Fruit fly (Drosophila melanogaster) whole organism, embryonic: ENCODE data around the gene CG7378.

Experiments used
- ATbp ChIP-seq: fragments of 200-800 bp; sonication (Bioruptor generic); optimal IDR thresholded peaks from 2 replicates; lab custom pipeline; 2017; ENCODE audit warnings: missing biosample characterization, mild to moderate bottlenecking, missing genetic modification characterization, missing genetic modification reagents
- Atf3 ChIP-seq: fragments of 200-800 bp; sonication (Bioruptor generic); optimal IDR thresholded peaks from 3 replicates; lab custom pipeline; 2016; ENCODE audit warnings: missing biosample characterization, missing genetic modification characterization
- Awh ChIP-seq: fragments of 200-800 bp; sonication (Bioruptor generic); IDR thresholded peaks from 2 replicates; pipeline ENCODE4, ENCODE4 v1.3.6; 2022; ENCODE audit warnings: missing biosample characterization, missing genetic modification characterization
- Blimp-1 ChIP-seq: fragments of 200-800 bp; sonication (Bioruptor generic); optimal IDR thresholded peaks from 3 replicates; lab custom pipeline; 2018; ENCODE audit warnings: missing biosample characterization, missing genetic modification characterization, mild to moderate bottlenecking, moderate library complexity, missing genetic modification reagents
- C15 ChIP-seq: fragments of 200-800 bp; sonication (Bioruptor generic); IDR thresholded peaks from 3 replicates; pipeline ENCODE4 v1.3.6; 2022; ENCODE audit warnings: missing biosample characterization, missing genetic modification characterization
- CG11504 ChIP-seq: fragments of 200-800 bp; sonication (Bioruptor generic); optimal IDR thresholded peaks from 3 replicates; lab custom pipeline; 2019; ENCODE audit warnings: missing biosample characterization, mild to moderate bottlenecking, missing genetic modification characterization, moderate library complexity
- CG12744 ChIP-seq: fragments of 200-800 bp; sonication (Bioruptor generic); optimal IDR thresholded peaks from 2 replicates; lab custom pipeline; 2016; ENCODE audit warnings: missing biosample characterization, missing genetic modification characterization
- CG14710 ChIP-seq: fragments of 200-800 bp; sonication (Bioruptor generic); optimal IDR thresholded peaks from 3 replicates; lab custom pipeline; 2019; ENCODE audit warnings: missing biosample characterization, mild to moderate bottlenecking, missing genetic modification characterization, moderate library complexity
- CG15269 ChIP-seq: fragments of 200-800 bp; sonication (Bioruptor generic); optimal IDR thresholded peaks from 2 replicates; lab custom pipeline; 2018; ENCODE audit warnings: missing biosample characterization, mild to moderate bottlenecking, missing genetic modification characterization, moderate library complexity
- CG17802 ChIP-seq: fragments of 200-800 bp; sonication (Bioruptor generic); optimal IDR thresholded peaks from 2 replicates; lab custom pipeline; 2018; ENCODE audit warnings: missing biosample characterization, mild to moderate bottlenecking, missing genetic modification characterization, moderate library complexity
- CG18011 ChIP-seq: fragments of 200-800 bp; sonication (Bioruptor generic); optimal IDR thresholded peaks from 2 replicates; lab custom pipeline; 2017; ENCODE audit warnings: missing biosample characterization, missing genetic modification characterization, mild to moderate bottlenecking, moderate library complexity, missing genotype
- CG2875 ChIP-seq: fragments of 200-800 bp; sonication (Bioruptor generic); optimal IDR thresholded peaks from 2 replicates; lab custom pipeline; 2017; ENCODE audit warnings: missing biosample characterization, mild to moderate bottlenecking, missing genetic modification characterization, missing genetic modification reagents
- CG3995 ChIP-seq: fragments of 200-800 bp; sonication (Bioruptor generic); optimal IDR thresholded peaks from 3 replicates; lab custom pipeline; 2016; ENCODE audit warnings: missing biosample characterization, missing genetic modification characterization
- CG4360 ChIP-seq: fragments of 200-800 bp; sonication (Bioruptor generic); IDR thresholded peaks from 2 replicates; pipeline ENCODE4 v1.3.6; 2022; ENCODE audit warnings: missing biosample characterization, missing genetic modification characterization
- CG5953 ChIP-seq: fragments of 200-800 bp; sonication (Bioruptor generic); IDR thresholded peaks from 2 replicates; pipeline ENCODE4 v1.3.6; 2022; ENCODE audit warnings: missing biosample characterization, missing genetic modification characterization
- CG6272 ChIP-seq: fragments of 200-800 bp; sonication (Bioruptor generic); IDR thresholded peaks from 2 replicates; pipeline ENCODE4 v1.3.6; 2022; ENCODE audit warnings: missing biosample characterization, missing genetic modification characterization
- CG6683 ChIP-seq: fragments of 200-800 bp; sonication (Bioruptor generic); optimal IDR thresholded peaks from 2 replicates; lab custom pipeline; 2017; ENCODE audit warnings: missing biosample characterization, mild to moderate bottlenecking, missing genetic modification characterization, missing genetic modification reagents
- CG7839 ChIP-seq: fragments of 200-800 bp; sonication (Bioruptor generic); optimal IDR thresholded peaks from 3 replicates; lab custom pipeline; 2018; ENCODE audit warnings: missing biosample characterization, mild to moderate bottlenecking, missing genetic modification characterization, moderate library complexity
- CG8765 ChIP-seq: fragments of 200-800 bp; sonication (Bioruptor generic); IDR thresholded peaks from 2 replicates; pipeline ENCODE4 v1.3.6; 2022; ENCODE audit warnings: missing biosample characterization, missing genetic modification characterization
- CG8924 ChIP-seq: fragments of 200-800 bp; optimal IDR thresholded peaks from 3 replicates; lab custom pipeline; 2019; ENCODE audit warnings: missing biosample characterization, mild to moderate bottlenecking, missing genetic modification characterization, moderate library complexity
- CG8944 ChIP-seq: fragments of 200-800 bp; sonication (Bioruptor generic); optimal IDR thresholded peaks from 3 replicates; lab custom pipeline; 2016; ENCODE audit warnings: missing biosample characterization, missing genetic modification characterization
- CG9727 ChIP-seq: fragments of 200-800 bp; sonication (Bioruptor generic); optimal IDR thresholded peaks from 3 replicates; lab custom pipeline; 2017; ENCODE audit warnings: missing biosample characterization, mild to moderate bottlenecking, missing genetic modification characterization
- CG9797 ChIP-seq: fragments of 200-800 bp; sonication (Bioruptor generic); optimal IDR thresholded peaks from 3 replicates; lab custom pipeline; 2018; ENCODE audit warnings: missing biosample characterization, mild to moderate bottlenecking, missing genetic modification characterization
- Camta ChIP-seq: fragments of 200-800 bp; sonication (Bioruptor generic); optimal IDR thresholded peaks from 2 replicates; lab custom pipeline; 2016; ENCODE audit warnings: missing biosample characterization, missing genetic modification characterization
- CkIIα-i1 ChIP-seq: fragments of 200-800 bp; sonication (Bioruptor generic); IDR thresholded peaks from 2 replicates; pipeline ENCODE4 v1.3.6; 2022; ENCODE audit warnings: missing biosample characterization, missing genetic modification characterization
- CoRest ChIP-seq: fragments of 200-800 bp; sonication (Bioruptor generic); optimal IDR thresholded peaks from 3 replicates; lab custom pipeline; 2018; ENCODE audit warnings: missing biosample characterization, mild to moderate bottlenecking, missing genetic modification characterization, moderate library complexity
- Dref ChIP-seq: fragments of 200-800 bp; sonication (Bioruptor generic); IDR thresholded peaks from 2 replicates; pipeline ENCODE4 v1.3.6; 2022; ENCODE audit warnings: missing biosample characterization, missing genetic modification characterization
- Drgx ChIP-seq: fragments of 200-800 bp; sonication (Bioruptor generic); IDR thresholded peaks from 2 replicates; pipeline ENCODE4 v1.3.6; 2022; ENCODE audit warnings: missing biosample characterization, missing genetic modification characterization
- E2f2 ChIP-seq: fragments of 200-800 bp; sonication (Bioruptor generic); IDR thresholded peaks from 2 replicates; pipeline ENCODE4 v1.3.6; 2022; ENCODE audit warnings: missing biosample characterization, missing genetic modification characterization
- Eip74EF ChIP-seq, 2 experiments: fragments of 200-800 bp in 1 of 2; fragments of >200 bp in 1 of 2; sonication (Bioruptor generic) in 1 of 2; optimal IDR thresholded peaks; 2 replicates each; lab custom pipeline; 2017 to 2019; ENCODE audit warnings: missing biosample characterization in 2 of 2, missing genetic modification characterization in 2 of 2, mild to moderate bottlenecking in 1 of 2, moderate library complexity in 1 of 2
- Jarid2 ChIP-seq: fragments of 200-800 bp; sonication (Bioruptor generic); optimal IDR thresholded peaks from 3 replicates; lab custom pipeline; 2017; ENCODE audit warnings: mild to moderate bottlenecking, missing biosample characterization, missing genetic modification reagents, missing genetic modification characterization
- Oli ChIP-seq: fragments of 200-800 bp; sonication (Bioruptor generic); optimal IDR thresholded peaks from 2 replicates; lab custom pipeline; 2018; ENCODE audit warnings: missing biosample characterization, mild to moderate bottlenecking, missing genetic modification characterization, moderate library complexity
- Xrp1 ChIP-seq: fragments of 200-800 bp; sonication (Bioruptor generic); IDR thresholded peaks from 2 replicates; pipeline ENCODE4 v1.3.6; 2022; ENCODE audit warnings: missing biosample characterization, missing genetic modification characterization
- az2 ChIP-seq: fragments of 200-800 bp; sonication (Bioruptor generic); optimal IDR thresholded peaks from 3 replicates; lab custom pipeline; 2016; ENCODE audit warnings: missing biosample characterization, missing genetic modification characterization
- dmrt99B ChIP-seq: fragments of 200-800 bp; sonication (Bioruptor generic); optimal IDR thresholded peaks from 2 replicates; lab custom pipeline; 2018; ENCODE audit warnings: missing biosample characterization, mild to moderate bottlenecking, missing genetic modification characterization, moderate library complexity
- ems ChIP-seq: fragments of 200-800 bp; sonication (Bioruptor generic); optimal IDR thresholded peaks from 3 replicates; lab custom pipeline; 2016; ENCODE audit warnings: missing biosample characterization, missing genetic modification characterization
- fd96Cb ChIP-seq: fragments of 200-800 bp; sonication (Bioruptor generic); optimal IDR thresholded peaks from 2 replicates; lab custom pipeline; 2018; ENCODE audit warnings: missing biosample characterization, mild to moderate bottlenecking, missing genetic modification characterization, moderate library complexity
- gcm ChIP-seq: fragments of 200-800 bp; sonication (Bioruptor generic); optimal IDR thresholded peaks from 2 replicates; lab custom pipeline; 2019; ENCODE audit warnings: missing biosample characterization, mild to moderate bottlenecking, missing genetic modification characterization, moderate library complexity
- hth ChIP-seq: fragments of >200 bp; optimal IDR thresholded peaks from 2 replicates; lab custom pipeline; 2017; ENCODE audit warnings: inconsistent platforms
- mirr ChIP-seq: fragments of 200-800 bp; sonication (Bioruptor generic); optimal IDR thresholded peaks from 3 replicates; lab custom pipeline; 2018; ENCODE audit warnings: missing biosample characterization, mild to moderate bottlenecking, missing genetic modification characterization
- nerfin-1 ChIP-seq: fragments of 200-800 bp; sonication (Bioruptor generic); optimal IDR thresholded peaks from 3 replicates; lab custom pipeline; 2019; ENCODE audit warnings: missing biosample characterization, mild to moderate bottlenecking, missing genetic modification characterization, moderate library complexity
- p53 ChIP-seq: fragments of 200-800 bp; sonication (Bioruptor generic); optimal IDR thresholded peaks from 2 replicates; lab custom pipeline; 2016; ENCODE audit warnings: missing biosample characterization, missing genetic modification characterization
- sens ChIP-seq: fragments of 200-800 bp; sonication (Bioruptor generic); peaks from one replicate; lab custom pipeline; 2016; ENCODE audit warnings: missing biosample characterization, missing genetic modification characterization
- sim ChIP-seq: fragments of 200-800 bp; sonication (Bioruptor generic); IDR thresholded peaks from 2 replicates; pipeline ENCODE4 v1.3.6; 2022; ENCODE audit warnings: missing biosample characterization, missing genetic modification characterization
- zf30C ChIP-seq: fragments of 200-800 bp; sonication (Bioruptor generic); optimal IDR thresholded peaks from 3 replicates; lab custom pipeline; 2018; ENCODE audit warnings: missing biosample characterization, mild to moderate bottlenecking, missing genetic modification characterization
- zfh1 ChIP-seq: fragments of 200-800 bp; sonication (Bioruptor generic); IDR thresholded peaks from 3 replicates; pipeline ENCODE4 v1.3.6; 2022; ENCODE audit warnings: missing biosample characterization, missing genetic modification characterization

The CG7378 gene

DNA sequence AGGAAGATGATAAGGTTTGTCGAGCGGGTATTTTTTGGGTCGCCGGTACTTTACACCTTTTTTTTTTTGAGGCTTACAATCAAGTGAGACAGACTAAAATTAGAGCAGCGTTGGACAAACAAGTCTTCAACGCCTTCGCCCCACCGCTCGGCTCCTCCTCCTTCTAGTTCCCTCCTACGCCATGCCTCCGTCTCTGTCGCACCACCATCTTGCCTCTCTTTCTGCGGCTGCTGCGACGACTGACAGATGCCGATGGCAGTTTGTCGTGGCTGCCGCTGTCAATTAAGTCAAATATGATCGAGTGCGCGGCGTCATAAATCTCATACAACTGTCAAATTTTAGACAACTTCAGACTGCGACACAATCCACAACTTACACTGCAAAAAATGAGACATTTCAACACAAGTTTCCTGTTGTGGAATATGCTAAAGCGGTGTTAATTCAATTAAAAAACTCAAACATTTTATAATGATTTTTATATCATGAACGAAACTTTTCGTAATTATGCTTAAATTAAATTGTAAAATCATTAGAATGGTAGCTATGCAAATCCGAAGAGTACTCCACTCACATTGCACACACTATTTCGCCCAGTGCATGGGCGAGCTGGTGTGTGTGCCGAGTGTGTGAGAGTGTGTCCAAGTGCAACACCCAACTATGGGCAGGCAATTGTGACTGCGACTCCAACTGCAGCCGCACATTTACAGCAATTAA lies 20.6 kb downstream of the CG7378 start (continued):
- TF ChIP-seq Jarid2 (peak; percentile 9), Eip74EF (GFP tag; optimal IDR thresholded peaks at IDR 0.05; lab: Kevin White, UChicago) (peak in 1 of 2 experiments; percentile 32), CG8924 (tag; lab: Kevin White, UChicago) (peak; percentile 43), CG8944 (GFP tag; lab: Kevin White, UChicago) (peak; percentile 8), CG11504 (tag; lab: Kevin White, UChicago) (peak; percentile 70), nerfin-1 (peak; percentile 23), Blimp-1 (GFP tag; lab: Kevin White, UChicago) (peak; percentile 61), Awh (GFP tag; lab: Robert Waterston, UW) (peak; percentile 38; the same call in 1 of the 2 replicates), Xrp1 (GFP tag; lab: Robert Waterston, UW) (peak; percentile 53), fd96Cb (peak; percentile 58), CG6272 (no peak), Dref (GFP tag; lab: Robert Waterston, UW) (no peak), sens (GFP tag; lab: Kevin White, UChicago) (peak; percentile 89), Atf3 (peak; percentile 6), CG18011 (GFP tag; lab: Kevin White, UChicago) (no peak), dmrt99B (tag; lab: Kevin White, UChicago) (peak; percentile 74), CG2875 (GFP tag; lab: Kevin White, UChicago) (peak; percentile 37), CG7839 (tag; lab: Kevin White, UChicago) (peak; percentile 56), CG8765 (GFP tag; lab: Robert Waterston, UW) (no peak), CG6683 (GFP tag; lab: Kevin White, UChicago) (no peak), C15 (GFP tag; lab: Robert Waterston, UW) (no peak), zfh1 (GFP tag; lab: Robert Waterston, UW) (peak; percentile 57; the same call in 2 of the 3 replicates), sim (GFP tag; lab: Robert Waterston, UW) (0 out of 2 replicates have a peak, but pooled peaks have one; percentile 35), az2 (GFP tag; lab: Kevin White, UChicago) (peak; percentile 36), CG9797 (GFP tag; lab: Kevin White, UChicago) (no peak), mirr (GFP tag; lab: Kevin White, UChicago) (no peak), CG4360 (GFP tag; lab: Robert Waterston, UW) (no peak), CG12744 (no peak), hth (lab: Kevin White, UChicago) (no peak), Camta (peak; percentile 33), Oli (peak; percentile 67), p53 (GFP tag; lab: Kevin White, UChicago) (no peak), CG15269 (tag; lab: Kevin White, UChicago) (peak; percentile 32), Drgx (GFP tag; lab: Robert Waterston, UW) (peak; percentile 70), ATbp (GFP tag; lab: Kevin White, UChicago) (peak; percentile 60), zf30C (GFP tag; lab: Kevin White, UChicago) (peak; percentile 18), gcm (GFP tag; lab: Kevin White, UChicago) (peak; percentile 13), E2f2 (GFP tag; lab: Robert Waterston, UW) (peak; percentile 24; the same call in 1 of the 2 replicates), CkIIα-i1 (GFP tag; lab: Robert Waterston, UW) (no peak), CG14710 (tag; lab: Kevin White, UChicago) (peak; percentile 46), CG3995 (GFP tag; lab: Kevin White, UChicago) (no peak), CoRest (tag; lab: Kevin White, UChicago) (peak; percentile 51), CG5953 (GFP tag; lab: Robert Waterston, UW) (0 out of 2 replicates have a peak, but pooled peaks have one; percentile 12), ems (peak; percentile 10), CG17802 (peak; percentile 20), CG9727 (GFP tag; lab: Kevin White, UChicago) (peak; percentile 5)
